Worm (Caenorhabditis elegans): Measurements from ENCODE around the gene K02D10.4.
A peak's percentile ranks its signal among the peaks of the same experiment; 100 is the strongest.

The K02D10.4 gene

ce11 chrIII:8792251-8792650 lies 12.4 kb upstream of the K02D10.4 start, which contains the start of gene ztf-1:
Gene ztf-1 (minus strand): TSS chrIII:8792351.
- TF ChIP-seq ztf-1 (GFP tag; conservative IDR thresholded peaks at IDR 0.05) = no peak
- no peak for TF ChIP-seq alr-1 (tag; optimal IDR thresholded peaks at IDR 0.05)
- TF ChIP-seq peb-1 (tag; optimal IDR thresholded peaks at IDR 0.05) = no peak
- no peak for TF ChIP-seq F13H6.1 (tag; optimal IDR thresholded peaks at IDR 0.05)
- TF ChIP-seq sem-4 (tag; optimal IDR thresholded peaks at IDR 0.05) = no peak
- no peak for TF ChIP-seq snpc-4 (tag; optimal IDR thresholded peaks at IDR 0.05)
- no peak for TF ChIP-seq lin-11 (tag; optimal IDR thresholded peaks at IDR 0.05)
- no peak for TF ChIP-seq nhr-21 (tag; optimal IDR thresholded peaks at IDR 0.05)
- no peak for TF ChIP-seq crh-2 (tag; optimal IDR thresholded peaks at IDR 0.05)
- no peak for TF ChIP-seq unc-55 (GFP tag; optimal IDR thresholded peaks at IDR 0.05)
- no peak for TF ChIP-seq nhr-25 (tag; optimal IDR thresholded peaks at IDR 0.05)
- TF ChIP-seq nhr-237 (tag; optimal IDR thresholded peaks at IDR 0.05) = no peak
- no peak for TF ChIP-seq skn-1 (tag; optimal IDR thresholded peaks at IDR 0.05)
- no peak for TF ChIP-seq mab-5 (tag; optimal IDR thresholded peaks at IDR 0.05)
- TF ChIP-seq fos-1 (tag; optimal IDR thresholded peaks at IDR 0.05) = no peak

- TF ChIP-seq ztf-11 (tag; optimal IDR thresholded peaks at IDR 0.05) (no peak), mdl-1 (tag; optimal IDR thresholded peaks at IDR 0.05) (no peak), crh-2 (tag; optimal IDR thresholded peaks at IDR 0.05) (no peak), unc-62 (GFP tag; optimal IDR thresholded peaks at IDR 0.05) (no peak), gmeb-1 (tag; optimal IDR thresholded peaks at IDR 0.05) (no peak), sem-4 (tag; optimal IDR thresholded peaks at IDR 0.05) (no peak), nhr-237 (tag; optimal IDR thresholded peaks at IDR 0.05) (no peak), egl-27 (tag; optimal IDR thresholded peaks at IDR 0.05) (no peak)
These were observed 11.4 kb upstream of the K02D10.4 start, which contains the start of the genes zfp-1 and F54F2.14 for ce11 chrIII:8791235-8791634. Gene zfp-1 (plus strand): TSS chrIII:8791535. Gene F54F2.14 (plus strand): TSS chrIII:8791546.

ce11 chrIII:8788690-8789089 lies 8.9 kb upstream of the K02D10.4 start:
- TF ChIP-seq C34F6.9 (tag; optimal IDR thresholded peaks at IDR 0.05) (peak; percentile 33), F13H6.1 (tag; optimal IDR thresholded peaks at IDR 0.05) (peak; percentile 16), mab-5 (tag; optimal IDR thresholded peaks at IDR 0.05) (no peak), lin-39 (tag; optimal IDR thresholded peaks at IDR 0.05) (no peak), unc-62 (GFP tag; optimal IDR thresholded peaks at IDR 0.05) (no peak), unc-55 (GFP tag; optimal IDR thresholded peaks at IDR 0.05) (peak; percentile 3)

- no peak for TF ChIP-seq C34F6.9 (tag; optimal IDR thresholded peaks at IDR 0.05)
- TF ChIP-seq dmd-4 (tag; optimal IDR thresholded peaks at IDR 0.05) = no peak
- TF ChIP-seq mab-5 (tag; optimal IDR thresholded peaks at IDR 0.05) = no peak
- TF ChIP-seq unc-39 (tag; optimal IDR thresholded peaks at IDR 0.05) = no peak
- no peak for TF ChIP-seq R02D3.7 (tag; optimal IDR thresholded peaks at IDR 0.05)
- no peak for TF ChIP-seq peb-1 (tag; optimal IDR thresholded peaks at IDR 0.05)
- TF ChIP-seq nhr-6 (tag; optimal IDR thresholded peaks at IDR 0.05) = no peak
- no peak for TF ChIP-seq nhr-237 (tag; optimal IDR thresholded peaks at IDR 0.05)
- no peak for TF ChIP-seq lsy-2 (tag; optimal IDR thresholded peaks at IDR 0.05)
- no peak for TF ChIP-seq nhr-129 (tag; optimal IDR thresholded peaks at IDR 0.05)
- TF ChIP-seq skn-1 (tag; optimal IDR thresholded peaks at IDR 0.05) = no peak
- TF ChIP-seq lin-13 (GFP tag; optimal IDR thresholded peaks at IDR 0.05) = no peak
- TF ChIP-seq snpc-4 (tag; optimal IDR thresholded peaks at IDR 0.05) = no peak
- TF ChIP-seq nhr-10 (tag; optimal IDR thresholded peaks at IDR 0.05) = no peak
- no peak for TF ChIP-seq crh-2 (tag; optimal IDR thresholded peaks at IDR 0.05)
- no peak for TF ChIP-seq sma-3 (GFP tag; optimal IDR thresholded peaks at IDR 0.05)
- no peak for TF ChIP-seq ztf-4 (tag; optimal IDR thresholded peaks at IDR 0.05)
- TF ChIP-seq nhr-12 (tag; optimal IDR thresholded peaks at IDR 0.05) = no peak
These were observed 6.3 kb upstream of the K02D10.4 start, which contains the start of gene K02D10.8 for ce11 chrIII:8786077-8786476. Gene K02D10.8 (plus strand): TSS chrIII:8786377.

ce11 chrIII:8785426-8785825 lies 5.6 kb upstream of the K02D10.4 start:
- no peak for TF ChIP-seq snpc-4 (tag; optimal IDR thresholded peaks at IDR 0.05)
- peak; percentile 18 for TF ChIP-seq gmeb-1 (tag; optimal IDR thresholded peaks at IDR 0.05)
- TF ChIP-seq nhr-237 (tag; optimal IDR thresholded peaks at IDR 0.05) = no peak
- peak in 1 of 2 experiments; percentile 59 for TF ChIP-seq lsy-2 (tag; optimal IDR thresholded peaks at IDR 0.05)
- TF ChIP-seq lin-11 (tag; optimal IDR thresholded peaks at IDR 0.05) = peak; percentile 53
- TF ChIP-seq ceh-82 (tag; optimal IDR thresholded peaks at IDR 0.05) = no peak
- peak; percentile 12 for TF ChIP-seq sem-4 (tag; optimal IDR thresholded peaks at IDR 0.05)
- no peak for TF ChIP-seq zag-1 (tag; optimal IDR thresholded peaks at IDR 0.05)
- TF ChIP-seq nhr-129 (tag; optimal IDR thresholded peaks at IDR 0.05) = peak; percentile 91
- no peak for TF ChIP-seq ztf-1 (GFP tag; conservative IDR thresholded peaks at IDR 0.05)
- peak; percentile 54 for TF ChIP-seq unc-55 (GFP tag; optimal IDR thresholded peaks at IDR 0.05)
- TF ChIP-seq mdl-1 (tag; optimal IDR thresholded peaks at IDR 0.05) = peak; percentile 66 to 86
- TF ChIP-seq aly-2 (tag; optimal IDR thresholded peaks at IDR 0.05) = no peak
- no peak for TF ChIP-seq R02D3.7 (tag; optimal IDR thresholded peaks at IDR 0.05)
- no peak for TF ChIP-seq lin-39 (tag; optimal IDR thresholded peaks at IDR 0.05)
- TF ChIP-seq crh-2 (tag; optimal IDR thresholded peaks at IDR 0.05) = peak; percentile 93
- TF ChIP-seq C34F6.9 (tag; optimal IDR thresholded peaks at IDR 0.05) = peak; percentile 87
- peak; percentile 81 for TF ChIP-seq F13H6.1 (tag; optimal IDR thresholded peaks at IDR 0.05)
- TF ChIP-seq peb-1 (tag; optimal IDR thresholded peaks at IDR 0.05) = no peak
- peak; percentile 57 for TF ChIP-seq fos-1 (tag; optimal IDR thresholded peaks at IDR 0.05)
- peak; percentile 88 for TF ChIP-seq sma-9 (GFP tag; optimal IDR thresholded peaks at IDR 0.05)
- TF ChIP-seq sma-9 (tag; optimal IDR thresholded peaks at IDR 0.05) = no peak
